Worm (Caenorhabditis elegans) whole organism, L3 larva: Measurements from ENCODE around the gene C25E10.5.

Source experiments
- ama-1 ChIP-seq: fragments of 150-350 bp; optimal IDR thresholded peaks from 2 replicates; lab custom pipeline; 2018
- ceh-82 ChIP-seq: fragments of 150-350 bp; optimal IDR thresholded peaks from 2 replicates; lab custom pipeline; 2014; ENCODE audit warnings: missing biosample characterization, missing genetic modification characterization
- elt-1 ChIP-seq: fragments of 150-350 bp; optimal IDR thresholded peaks from 2 replicates; lab custom pipeline; 2014; ENCODE audit warnings: missing biosample characterization, missing genetic modification characterization
- fkh-2 ChIP-seq: fragments of 150-350 bp; optimal IDR thresholded peaks from 2 replicates; lab custom pipeline; 2014; ENCODE audit warnings: missing biosample characterization, missing genetic modification reagents, missing genetic modification characterization
- fos-1 ChIP-seq: fragments of 150-350 bp; optimal IDR thresholded peaks from 2 replicates; lab custom pipeline; 2014; ENCODE audit warnings: missing biosample characterization, missing genetic modification characterization
- nhr-237 ChIP-seq: fragments of 150-350 bp; optimal IDR thresholded peaks from 2 replicates; lab custom pipeline; 2014; ENCODE audit warnings: missing biosample characterization, missing genetic modification characterization
- nhr-76 ChIP-seq: fragments of 150-350 bp; sonication (generic microtip); optimal IDR thresholded peaks from 5 replicates; lab custom pipeline; 2014; ENCODE audit warnings: missing biosample characterization, missing genetic modification characterization
- nhr-77 ChIP-seq: fragments of 150-350 bp; optimal IDR thresholded peaks from 2 replicates; lab custom pipeline; 2014; ENCODE audit warnings: missing biosample characterization, missing genetic modification characterization
- pha-4 ChIP-seq: fragments of 150-350 bp; optimal IDR thresholded peaks from 2 replicates; lab custom pipeline; 2014; ENCODE audit warnings: missing biosample characterization, missing genetic modification reagents, missing genetic modification characterization
- pqm-1 ChIP-seq: fragments of 150-350 bp; optimal IDR thresholded peaks from 2 replicates; lab custom pipeline; 2017; ENCODE audit warnings: missing biosample characterization, missing genetic modification characterization, inconsistent platforms
- sea-2 ChIP-seq: fragments of 150-350 bp; sonication (generic microtip); optimal IDR thresholded peaks from 4 replicates; lab custom pipeline; 2014; ENCODE audit warnings: missing biosample characterization, missing genetic modification reagents, missing genetic modification characterization
- snpc-4 ChIP-seq: fragments of 150-350 bp; optimal IDR thresholded peaks from 2 replicates; lab custom pipeline; 2014; ENCODE audit warnings: missing biosample characterization, missing genetic modification characterization
- unc-62 ChIP-seq: fragments of 150-350 bp; sonication (generic microtip); optimal IDR thresholded peaks from 4 replicates; lab custom pipeline; 2014; ENCODE audit warnings: missing biosample characterization, missing genetic modification reagents, missing genetic modification characterization
- ztf-11 ChIP-seq: fragments of 150-350 bp; optimal IDR thresholded peaks from 2 replicates; lab custom pipeline; 2014; ENCODE audit warnings: missing biosample characterization, missing genetic modification characterization

DNA sequence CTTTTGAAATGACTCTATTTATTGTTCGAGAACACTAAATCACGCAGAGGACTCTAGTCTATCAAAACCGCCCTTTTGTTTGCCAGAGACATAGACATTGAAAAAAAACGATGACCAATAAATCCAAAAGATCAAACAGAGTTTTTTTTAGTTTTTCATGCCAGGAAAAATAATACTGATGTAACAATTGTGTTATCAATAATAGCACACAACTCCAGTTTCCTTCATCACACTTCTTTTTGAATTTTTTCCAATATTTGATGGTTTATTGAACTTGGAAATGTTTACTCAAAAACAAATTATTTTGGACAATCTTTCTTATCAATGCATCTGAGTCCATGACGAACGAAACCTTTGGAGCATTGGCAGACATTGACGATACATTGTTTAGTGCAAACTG, 23.6 kb downstream of the C25E10.5 start, which contains the start of gene C25E10.8:
- TF ChIP-seq ceh-82 (tag; lab: Kevin White, UChicago), result no peak
- no peak for TF ChIP-seq sea-2 (GFP tag; lab: Kevin White, UChicago)
- TF ChIP-seq fkh-2 (tag; lab: Kevin White, UChicago), result no peak
- no peak for TF ChIP-seq nhr-77 (tag; lab: Kevin White, UChicago)
- no peak for TF ChIP-seq ama-1
- TF ChIP-seq fos-1 (tag; lab: Kevin White, UChicago), result no peak
- TF ChIP-seq elt-1 (tag; lab: Kevin White, UChicago), result no peak
- TF ChIP-seq unc-62 (GFP tag; lab: Kevin White, UChicago), result no peak
- TF ChIP-seq nhr-76 (tag; lab: Kevin White, UChicago), result no peak
- no peak for TF ChIP-seq snpc-4
- TF ChIP-seq nhr-237 (tag; lab: Kevin White, UChicago), result no peak
- no peak for TF ChIP-seq ztf-11 (tag; lab: Kevin White, UChicago)
- TF ChIP-seq pha-4 (tag; lab: Kevin White, UChicago), result no peak
- no peak for TF ChIP-seq pqm-1
